Worm (Caenorhabditis elegans) whole organism, L4 larva: Measurements from ENCODE around the gene famp-1.
"Not testable (repeated sequence)": the region's sequence is repeated elsewhere in the genome, so short reads cannot be mapped to it uniquely, and the experiment has no call there.

Source experiments
- D1046.2 ChIP-seq: fragments of 200-800 bp; sonication (Bioruptor generic); IDR thresholded peaks from 2 replicates; pipeline ENCODE4 v1.3.6; 2022; ENCODE audit warnings: missing genetic modification characterization, missing compliant biosample characterization
- F37D6.2 ChIP-seq: sonication (generic microtip); optimal IDR thresholded peaks from 2 replicates; lab custom pipeline; 2016; ENCODE audit warnings: mild to moderate bottlenecking, missing genetic modification characterization, missing compliant biosample characterization
- F49E8.2 ChIP-seq: sonication (generic microtip); optimal IDR thresholded peaks from 2 replicates; lab custom pipeline; 2016; ENCODE audit warnings: missing compliant biosample characterization, mild to moderate bottlenecking, missing genetic modification characterization, borderline replicate concordance
- Y48G9A.11 ChIP-seq: fragments of 200-800 bp; sonication (Bioruptor generic); IDR thresholded peaks from 2 replicates; pipeline ENCODE4 v1.3.6; 2022; ENCODE audit warnings: missing genetic modification reagents, missing genetic modification characterization, missing compliant biosample characterization
- ZK546.5 ChIP-seq, 2 experiments: sonication (generic microtip); optimal IDR thresholded peaks; 2 replicates each; lab custom pipeline; 2017; ENCODE audit warnings: missing biosample characterization in 2 of 2, missing genetic modification characterization in 2 of 2
- aly-2 ChIP-seq: sonication (generic microtip); optimal IDR thresholded peaks from 2 replicates; lab custom pipeline; 2018; ENCODE audit warnings: missing biosample characterization, missing genetic modification characterization
- ceh-20 ChIP-seq: fragments of 200-800 bp; sonication (Bioruptor generic); IDR thresholded peaks from 2 replicates; pipeline ENCODE4 v1.3.6; 2022; ENCODE audit warnings: missing genetic modification reagents, missing genetic modification characterization, missing compliant biosample characterization
- ceh-28 ChIP-seq: fragments of 150-350 bp; optimal IDR thresholded peaks from 2 replicates; lab custom pipeline; 2014; ENCODE audit warnings: missing biosample characterization, missing genetic modification reagents, missing genetic modification characterization
- ceh-32 ChIP-seq: sonication (generic microtip); optimal IDR thresholded peaks from 2 replicates; lab custom pipeline; 2016; ENCODE audit warnings: mild to moderate bottlenecking, missing genetic modification characterization, missing compliant biosample characterization; ENCODE audit not compliant: poor library complexity
- ceh-82 ChIP-seq: sonication (generic microtip); optimal IDR thresholded peaks from 2 replicates; lab custom pipeline; 2017; ENCODE audit warnings: missing biosample characterization, missing genetic modification characterization
- cey-2 ChIP-seq: sonication (generic microtip); optimal IDR thresholded peaks from 3 replicates; lab custom pipeline; 2017; ENCODE audit warnings: missing genetic modification characterization, mild to moderate bottlenecking, missing compliant biosample characterization, antibody characterized with exemption, borderline replicate concordance; ENCODE audit not compliant: insufficient read depth
- ctbp-1 ChIP-seq: fragments of 200-800 bp; sonication (Bioruptor generic); IDR thresholded peaks from 2 replicates; pipeline ENCODE4 v1.3.6; 2022; ENCODE audit warnings: missing genetic modification reagents, missing genetic modification characterization, missing compliant biosample characterization
- daf-16 ChIP-seq, 3 experiments: sonication (generic microtip); optimal IDR thresholded peaks; 2 replicates each; lab custom pipeline; 2016 to 2017; ENCODE audit warnings: missing genetic modification characterization in 3 of 3, missing genetic modification reagents in 3 of 3, mild to moderate bottlenecking in 2 of 3, missing compliant biosample characterization in 2 of 3, missing biosample characterization in 1 of 3, moderate library complexity in 1 of 3
- dmd-8 ChIP-seq: fragments of 200-800 bp; sonication (Bioruptor generic); IDR thresholded peaks from 2 replicates; pipeline ENCODE4 v1.3.6; 2022; ENCODE audit warnings: missing genetic modification characterization, missing compliant biosample characterization
- dmd-9 ChIP-seq: fragments of 200-800 bp; sonication (Bioruptor generic); IDR thresholded peaks from 2 replicates; pipeline ENCODE4 v1.3.6; 2022; ENCODE audit warnings: missing genetic modification reagents, missing genetic modification characterization, missing compliant biosample characterization
- fos-1 ChIP-seq: fragments of 150-350 bp; optimal IDR thresholded peaks from 2 replicates; lab custom pipeline; 2014; ENCODE audit warnings: missing biosample characterization, missing genetic modification characterization
- hlh-11 ChIP-seq: fragments of 200-800 bp; sonication (Bioruptor generic); optimal IDR thresholded peaks from 2 replicates; lab custom pipeline; 2018; ENCODE audit warnings: mild to moderate bottlenecking, missing genetic modification characterization, missing compliant biosample characterization
- hlh-30 ChIP-seq: sonication (generic microtip); optimal IDR thresholded peaks from 2 replicates; lab custom pipeline; 2017; ENCODE audit warnings: antibody characterized with exemption, mild to moderate bottlenecking, missing genetic modification characterization, missing compliant biosample characterization; ENCODE audit not compliant: insufficient read depth
- hmg-1.1 ChIP-seq: fragments of 200-800 bp; sonication (Bioruptor generic); IDR thresholded peaks from 2 replicates; pipeline ENCODE4 v1.3.6; 2022; ENCODE audit warnings: missing genetic modification reagents, missing genetic modification characterization, missing compliant biosample characterization
- jun-1 ChIP-seq: fragments of 150-350 bp; optimal IDR thresholded peaks from 2 replicates; lab custom pipeline; 2014; ENCODE audit warnings: missing biosample characterization, missing genetic modification reagents, missing genetic modification characterization
- lin-29 ChIP-seq: fragments of 200-800 bp; sonication (Bioruptor generic); IDR thresholded peaks from 2 replicates; pipeline ENCODE4 v1.3.6; 2022; ENCODE audit warnings: missing genetic modification reagents, missing genetic modification characterization, missing compliant biosample characterization
- lsy-2 ChIP-seq, 2 experiments: fragments of 150-350 bp in 1 of 2; sonication (generic microtip) in 1 of 2; optimal IDR thresholded peaks; 2 replicates each; lab custom pipeline; 2014 to 2017; ENCODE audit warnings: missing biosample characterization in 2 of 2, missing genetic modification characterization in 2 of 2
- madf-5 ChIP-seq, 2 experiments: fragments of 200-800 bp; sonication (Bioruptor generic); IDR thresholded peaks; 2 replicates each; pipeline ENCODE4 v1.3.6; 2022; ENCODE audit warnings: missing compliant biosample characterization in 2 of 2, missing genetic modification characterization in 2 of 2
- mdl-1 ChIP-seq, 2 experiments: fragments of 150-350 bp in 1 of 2; sonication (generic microtip) in 1 of 2; optimal IDR thresholded peaks; 2 replicates each; lab custom pipeline; 2014 to 2017; ENCODE audit warnings: missing biosample characterization in 2 of 2, missing genetic modification characterization in 2 of 2
- mes-2 ChIP-seq: sonication (generic microtip); optimal IDR thresholded peaks from 2 replicates; lab custom pipeline; 2016; ENCODE audit warnings: missing genotype, mild to moderate bottlenecking, missing genetic modification characterization, missing compliant biosample characterization; ENCODE audit not compliant: poor library complexity, severe bottlenecking
- mxl-3 ChIP-seq: fragments of 200-800 bp; sonication (Bioruptor generic); optimal IDR thresholded peaks from 2 replicates; lab custom pipeline; 2018; ENCODE audit warnings: mild to moderate bottlenecking, missing genetic modification characterization, missing compliant biosample characterization
- nhr-11 ChIP-seq: fragments of 150-350 bp; optimal IDR thresholded peaks from 2 replicates; lab custom pipeline; 2014; ENCODE audit warnings: missing biosample characterization, missing genetic modification characterization
- nhr-42 ChIP-seq: fragments of 200-800 bp; sonication (Bioruptor generic); IDR thresholded peaks from 2 replicates; pipeline ENCODE4 v1.3.6; 2022; ENCODE audit warnings: missing genetic modification characterization, missing compliant biosample characterization
- nhr-6 ChIP-seq: fragments of 150-350 bp; optimal IDR thresholded peaks from 2 replicates; lab custom pipeline; 2014; ENCODE audit warnings: missing biosample characterization, missing genetic modification characterization
- pha-4 ChIP-seq, 2 experiments: fragments of 150-350 bp in 1 of 2; fragments of 200-800 bp in 1 of 2; sonication (Bioruptor generic) in 1 of 2; IDR thresholded peaks in 1 of 2; optimal IDR thresholded peaks in 1 of 2; 2 replicates each; pipeline versions ENCODE4 v1.3.6 to Lab custom; 2014 to 2022; ENCODE audit warnings: missing genetic modification characterization in 2 of 2, missing genetic modification reagents in 2 of 2, missing biosample characterization in 1 of 2, missing compliant biosample characterization in 1 of 2
- rbr-2 ChIP-seq: sonication (generic microtip); optimal IDR thresholded peaks from 2 replicates; lab custom pipeline; 2016; ENCODE audit warnings: missing genotype, missing genetic modification characterization, missing compliant biosample characterization
- sdz-12 ChIP-seq: fragments of 200-800 bp; sonication (Bioruptor generic); optimal IDR thresholded peaks from 2 replicates; lab custom pipeline; 2018; ENCODE audit warnings: mild to moderate bottlenecking, missing genetic modification characterization, missing compliant biosample characterization
- set-16 ChIP-seq: fragments of 200-800 bp; sonication (Bioruptor generic); IDR thresholded peaks from 2 replicates; pipeline ENCODE4 v1.3.6; 2022; ENCODE audit warnings: missing genetic modification reagents, missing genetic modification characterization, missing compliant biosample characterization
- snpc-1.2 ChIP-seq: fragments of 200-800 bp; sonication (Bioruptor generic); IDR thresholded peaks from 2 replicates; pipeline ENCODE4 v1.3.6; 2022; ENCODE audit warnings: missing genetic modification reagents, missing genetic modification characterization, missing compliant biosample characterization
- snpc-4 ChIP-seq: fragments of 150-350 bp; optimal IDR thresholded peaks from 2 replicates; lab custom pipeline; 2014; ENCODE audit warnings: missing biosample characterization, missing genetic modification characterization
- unc-130 ChIP-seq: sonication (generic microtip); optimal IDR thresholded peaks from 2 replicates; lab custom pipeline; 2016; ENCODE audit warnings: missing genetic modification reagents, missing genetic modification characterization, missing compliant biosample characterization
- unc-62 ChIP-seq, 3 experiments: fragments of 150-350 bp in 1 of 3; sonication (generic microtip); optimal IDR thresholded peaks in 2 of 3; peaks in 1 of 3; 1 replicate in 1 of 3; 2 replicates in 2 of 3; lab custom pipeline; 2014 to 2017; ENCODE audit warnings: missing biosample characterization in 3 of 3, missing genetic modification characterization in 3 of 3, missing genetic modification reagents in 3 of 3, missing genotype in 1 of 3
- vab-7 ChIP-seq: fragments of 200-800 bp; sonication (Bioruptor generic); IDR thresholded peaks from 2 replicates; pipeline ENCODE4 v1.3.6; 2022; ENCODE audit warnings: missing genetic modification reagents, missing genetic modification characterization, missing compliant biosample characterization
- zag-1 ChIP-seq: fragments of 150-350 bp; optimal IDR thresholded peaks from 2 replicates; lab custom pipeline; 2014; ENCODE audit warnings: missing biosample characterization, missing genetic modification characterization
- zip-11 ChIP-seq: fragments of 200-800 bp; sonication (Bioruptor generic); IDR thresholded peaks from 2 replicates; pipeline ENCODE4 v1.3.6; 2022; ENCODE audit warnings: missing genetic modification characterization, missing compliant biosample characterization
- ztf-7 ChIP-seq: fragments of 150-350 bp; optimal IDR thresholded peaks from 2 replicates; lab custom pipeline; 2014; ENCODE audit warnings: missing biosample characterization, missing genetic modification characterization

Gene famp-1

ce11 chrIV:2245565-2245964 lies 17.9 kb downstream of the famp-1 start, which contains the start of gene M70.1:
TSS of gene M70.1 (plus strand) at chrIV:2245865.
- TF ChIP-seq zag-1 (tag; lab: Kevin White, UChicago); rbr-2; ceh-82 (tag; lab: Kevin White, UChicago): not testable (repeated sequence)

- TF ChIP-seq ctbp-1 (GFP tag; lab: Robert Waterston, UW) (no peak), daf-16 (GFP tag; optimal IDR thresholded peaks at IDR 0.05; lab: Kevin White, UChicago) (no peak), daf-16 (tag; optimal IDR thresholded peaks at IDR 0.05; lab: Kevin White, UChicago) (no peak), madf-5 (GFP tag; IDR thresholded peaks at IDR 0.05; lab: Robert Waterston, UW) (no peak), mxl-3 (no peak), unc-130 (GFP tag; lab: Kevin White, UChicago) (no peak), snpc-1.2 (GFP tag; lab: Robert Waterston, UW) (no peak), F37D6.2 (tag; lab: Kevin White, UChicago) (no peak), zip-11 (GFP tag; lab: Robert Waterston, UW) (no peak), F49E8.2 (tag; lab: Kevin White, UChicago) (no peak), set-16 (GFP tag; lab: Robert Waterston, UW) (no peak), D1046.2 (GFP tag; lab: Robert Waterston, UW) (no peak), hmg-1.1 (GFP tag; lab: Robert Waterston, UW) (no peak), ztf-7 (tag; lab: Kevin White, UChicago) (no peak), Y48G9A.11 (GFP tag; lab: Robert Waterston, UW) (no peak), ZK546.5 (tag; optimal IDR thresholded peaks at IDR 0.05; lab: Kevin White, UChicago) (no peak), unc-62 (GFP tag; optimal IDR thresholded peaks at IDR 0.05 in 1 of 2; lab: Kevin White, UChicago) (no peak), unc-62 (tag; optimal IDR thresholded peaks at IDR 0.05; lab: Kevin White, UChicago) (no peak), nhr-42 (no peak), nhr-11 (no peak), ceh-20 (GFP tag; lab: Robert Waterston, UW) (no peak), ceh-32 (tag; lab: Kevin White, UChicago) (no peak)
- TF ChIP-seq, all 104 proteins: peak for 0
Measured at ce11 chrIV:2242349-2243088, 20.9 kb downstream of the famp-1 start, which contains the start of the genes M70.3 and M70.2. TSS of gene M70.3 (minus strand) at chrIV:2242449. TSS of gene M70.2 (plus strand) at chrIV:2243038.

- TF ChIP-seq F37D6.2 (tag; lab: Kevin White, UChicago) (no peak), lin-29 (GFP tag; lab: Robert Waterston, UW) (no peak), snpc-4 (tag; lab: Kevin White, UChicago) (no peak), mdl-1 (tag; optimal IDR thresholded peaks at IDR 0.05; lab: Kevin White, UChicago) (no peak), madf-5 (GFP tag; IDR thresholded peaks at IDR 0.05; lab: Robert Waterston, UW) (no peak), jun-1 (tag; lab: Kevin White, UChicago) (no peak), aly-2 (tag; lab: Kevin White, UChicago) (no peak), vab-7 (GFP tag; lab: Robert Waterston, UW) (0 out of 2 replicates have a peak, but pooled peaks have one; percentile 6), ceh-20 (GFP tag; lab: Robert Waterston, UW) (no peak), sdz-12 (GFP tag; lab: Kevin White, UChicago) (no peak), fos-1 (tag; lab: Kevin White, UChicago) (no peak), hlh-30 (tag; lab: Kevin White, UChicago) (no peak), hlh-11 (no peak), nhr-6 (tag; lab: Kevin White, UChicago) (no peak), zag-1 (tag; lab: Kevin White, UChicago) (no peak), mes-2 (tag; lab: Kevin White, UChicago) (no peak), dmd-9 (GFP tag; lab: Robert Waterston, UW) (no peak), ceh-28 (tag; lab: Kevin White, UChicago) (peak; percentile 96), pha-4 (GFP tag; IDR thresholded peaks at IDR 0.05; lab: Robert Waterston, UW) (no peak), pha-4 (tag; optimal IDR thresholded peaks at IDR 0.05; lab: Kevin White, UChicago) (no peak), F49E8.2 (tag; lab: Kevin White, UChicago) (no peak), unc-130 (GFP tag; lab: Kevin White, UChicago) (no peak), dmd-8 (no peak), cey-2 (tag; lab: Kevin White, UChicago) (no peak), lsy-2 (tag; optimal IDR thresholded peaks at IDR 0.05; lab: Kevin White, UChicago) (no peak)
Measured at ce11 chrIV:2236654-2237613, 26.5 kb downstream of the famp-1 start.
